Worm (Caenorhabditis elegans) whole organism, late embryonic: ENCODE data around the gene K05B2.4.

Experiments used
- ama-1 ChIP-seq: fragments of 150-350 bp; optimal IDR thresholded peaks from 2 replicates; lab custom pipeline; 2014
- ceh-18 ChIP-seq: sonication (generic microtip); optimal IDR thresholded peaks from 2 replicates; lab custom pipeline; 2016; ENCODE audit warnings: missing genetic modification characterization, missing compliant biosample characterization
- ceh-34 ChIP-seq: sonication (generic microtip); optimal IDR thresholded peaks from 2 replicates; lab custom pipeline; 2016; ENCODE audit warnings: mild to moderate bottlenecking, missing genetic modification characterization, missing compliant biosample characterization
- ceh-45 ChIP-seq: fragments of 200-800 bp; sonication (Bioruptor generic); IDR thresholded peaks from 2 replicates; pipeline ENCODE4 v1.3.6; 2022; ENCODE audit warnings: missing genetic modification reagents, missing genetic modification characterization, missing compliant biosample characterization
- fkh-10 ChIP-seq: fragments of 150-350 bp; optimal IDR thresholded peaks from 2 replicates; lab custom pipeline; 2014; ENCODE audit warnings: missing biosample characterization, missing genetic modification reagents, missing genetic modification characterization
- lin-11 ChIP-seq: fragments of 200-800 bp; sonication (Bioruptor generic); optimal IDR thresholded peaks from 2 replicates; lab custom pipeline; 2018; ENCODE audit warnings: mild to moderate bottlenecking, missing genetic modification characterization, missing compliant biosample characterization
- nfya-1 ChIP-seq: sonication (generic microtip); optimal IDR thresholded peaks from 2 replicates; lab custom pipeline; 2017; ENCODE audit warnings: missing genetic modification characterization, mild to moderate bottlenecking, missing compliant biosample characterization, antibody characterized with exemption, moderate library complexity
- syd-9 ChIP-seq: sonication (generic microtip); optimal IDR thresholded peaks from 2 replicates; lab custom pipeline; 2016; ENCODE audit warnings: mild to moderate bottlenecking, missing genetic modification characterization, moderate library complexity, missing compliant biosample characterization

- TF ChIP-seq ama-1 (lab: Kevin White, UChicago) (no peak), ceh-34 (no peak), fkh-10 (GFP tag; lab: Kevin White, UChicago) (no peak), ceh-45 (no peak), lin-11 (tag; lab: Kevin White, UChicago) (no peak), syd-9 (no peak), nfya-1 (tag; lab: Kevin White, UChicago) (no peak), ceh-18 (tag; lab: Kevin White, UChicago) (no peak)
These were observed 38.2 kb upstream of the K05B2.4 start for ce11 chrX:4958986-4959385.
